Worm (Caenorhabditis elegans) whole organism, L1 larva: ENCODE results near the gene F02E8.4.

Experiments used
- ama-1 ChIP-seq: fragments of 150-350 bp; optimal IDR thresholded peaks from 2 replicates; lab custom pipeline; 2014
- ces-1 ChIP-seq: fragments of 150-350 bp; optimal IDR thresholded peaks from 2 replicates; lab custom pipeline; 2014; ENCODE audit warnings: missing biosample characterization, missing genetic modification reagents, missing genetic modification characterization
- dpl-1 ChIP-seq, 3 experiments: fragments of 150-350 bp in 2 of 3; sonication (generic microtip) in 1 of 3; optimal IDR thresholded peaks; 2 replicates each; lab custom pipeline; 2014 to 2017; ENCODE audit warnings: missing biosample characterization in 3 of 3, missing genetic modification characterization in 3 of 3, missing genetic modification reagents in 3 of 3
- egl-13 ChIP-seq: sonication (generic microtip); optimal IDR thresholded peaks from 2 replicates; lab custom pipeline; 2016; ENCODE audit warnings: missing genotype, missing genetic modification reagents, missing genetic modification characterization, missing compliant biosample characterization
- lin-39 ChIP-seq: fragments of 150-350 bp; optimal IDR thresholded peaks from 2 replicates; lab custom pipeline; 2014; ENCODE audit warnings: missing biosample characterization, missing genetic modification reagents, missing genetic modification characterization
- nhr-12 ChIP-seq: sonication (generic microtip); optimal IDR thresholded peaks from 2 replicates; lab custom pipeline; 2017; ENCODE audit warnings: missing biosample characterization, missing genetic modification characterization
- pag-3 ChIP-seq: sonication (generic microtip); optimal IDR thresholded peaks from 2 replicates; lab custom pipeline; 2017; ENCODE audit warnings: missing genetic modification characterization, mild to moderate bottlenecking, missing compliant biosample characterization, antibody characterized with exemption, borderline replicate concordance; ENCODE audit not compliant: insufficient read depth
- snpc-4 ChIP-seq: fragments of 150-350 bp; optimal IDR thresholded peaks from 2 replicates; lab custom pipeline; 2014; ENCODE audit warnings: missing biosample characterization, missing genetic modification characterization
- sup-37 ChIP-seq: fragments of 200-800 bp; sonication (Bioruptor generic); optimal IDR thresholded peaks from 2 replicates; lab custom pipeline; 2018; ENCODE audit warnings: mild to moderate bottlenecking, missing genetic modification characterization, missing compliant biosample characterization
- zag-1 ChIP-seq: fragments of 150-350 bp; optimal IDR thresholded peaks from 2 replicates; lab custom pipeline; 2014; ENCODE audit warnings: missing biosample characterization, missing genetic modification characterization
- ztf-11 ChIP-seq, 2 experiments: sonication (generic microtip); optimal IDR thresholded peaks; 2 replicates each; lab custom pipeline; 2016 to 2017; ENCODE audit warnings: missing genetic modification characterization in 2 of 2, missing biosample characterization in 1 of 2, missing compliant biosample characterization in 1 of 2
- ztf-4 ChIP-seq: fragments of 150-350 bp; optimal IDR thresholded peaks from 2 replicates; lab custom pipeline; 2014; ENCODE audit warnings: missing biosample characterization, missing genetic modification characterization

- TF ChIP-seq sup-37 (GFP tag; lab: Kevin White, UChicago) = no peak
- TF ChIP-seq snpc-4 (tag; lab: Kevin White, UChicago) = no peak
- TF ChIP-seq lin-39 (tag; lab: Kevin White, UChicago) = no peak
- TF ChIP-seq ama-1 (lab: Kevin White, UChicago) = no peak
- no peak for TF ChIP-seq ztf-11 (tag; optimal IDR thresholded peaks at IDR 0.05; lab: Kevin White, UChicago)
- TF ChIP-seq egl-13 (tag; lab: Kevin White, UChicago) = no peak
- no peak for TF ChIP-seq ztf-4 (tag; lab: Kevin White, UChicago)
- TF ChIP-seq pag-3 (tag; lab: Kevin White, UChicago) = no peak
- TF ChIP-seq ces-1 (GFP tag; lab: Kevin White, UChicago) = no peak
- no peak for TF ChIP-seq dpl-1 (GFP tag; optimal IDR thresholded peaks at IDR 0.05; lab: Kevin White, UChicago)
- TF ChIP-seq zag-1 (tag; lab: Kevin White, UChicago) = no peak
- TF ChIP-seq nhr-12 = no peak
Observed at ce11 chrX:4451936-4452335, 2.0 kb upstream of the F02E8.4 start.
